Fruit fly (Drosophila melanogaster) whole organism, embryonic: ENCODE results near the gene Rift.

Source experiments
- Aef1 ChIP-seq: fragments of 200-800 bp; sonication (Bioruptor generic); IDR thresholded peaks from 3 replicates; pipeline ENCODE4 v1.3.6; 2022; ENCODE audit warnings: missing biosample characterization, missing genetic modification characterization
- CG10209 ChIP-seq: fragments of 200-800 bp; sonication (Bioruptor generic); optimal IDR thresholded peaks from 3 replicates; lab custom pipeline; 2017; ENCODE audit warnings: missing biosample characterization, mild to moderate bottlenecking, missing genetic modification characterization, missing genetic modification reagents
- CG10543 ChIP-seq: fragments of 200-800 bp; sonication (Bioruptor generic); optimal IDR thresholded peaks from 3 replicates; lab custom pipeline; 2017; ENCODE audit warnings: missing biosample characterization, mild to moderate bottlenecking, missing genetic modification characterization, moderate library complexity
- CG10979 ChIP-seq: fragments of 200-800 bp; sonication (Bioruptor generic); optimal IDR thresholded peaks from 2 replicates; lab custom pipeline; 2018; ENCODE audit warnings: missing biosample characterization, mild to moderate bottlenecking, missing genetic modification characterization, moderate library complexity
- CG13775 ChIP-seq: fragments of 200-800 bp; sonication (Bioruptor generic); optimal IDR thresholded peaks from 3 replicates; lab custom pipeline; 2017; ENCODE audit warnings: missing biosample characterization, mild to moderate bottlenecking, missing genetic modification characterization
- CG14014 ChIP-seq: fragments of 200-800 bp; sonication (Bioruptor generic); IDR thresholded peaks from 2 replicates; pipeline ENCODE4 v1.3.6; 2022; ENCODE audit warnings: missing biosample characterization, missing genetic modification characterization
- CG16813 ChIP-seq: fragments of 200-800 bp; sonication (Bioruptor generic); IDR thresholded peaks from 3 replicates; pipeline ENCODE4 v1.3.6; 2022; ENCODE audit warnings: missing biosample characterization, missing genetic modification characterization; ENCODE audit not compliant: partially characterized antibody
- CG17359 ChIP-seq: fragments of 200-800 bp; sonication (Bioruptor generic); optimal IDR thresholded peaks from 3 replicates; lab custom pipeline; 2018; ENCODE audit warnings: missing biosample characterization, mild to moderate bottlenecking, missing genetic modification characterization, moderate library complexity
- CG18011 ChIP-seq: fragments of 200-800 bp; sonication (Bioruptor generic); optimal IDR thresholded peaks from 2 replicates; lab custom pipeline; 2017; ENCODE audit warnings: missing biosample characterization, missing genetic modification characterization, mild to moderate bottlenecking, moderate library complexity, missing genotype
- CG32767 ChIP-seq: fragments of 200-800 bp; sonication (Bioruptor generic); IDR thresholded peaks from 2 replicates; pipeline ENCODE4 v1.3.6; 2022; ENCODE audit warnings: missing biosample characterization, missing genetic modification characterization
- CG3838 ChIP-seq: fragments of 200-800 bp; sonication (Bioruptor generic); optimal IDR thresholded peaks from 3 replicates; lab custom pipeline; 2016; ENCODE audit warnings: missing biosample characterization, missing genetic modification characterization
- CG6689 ChIP-seq: fragments of 200-800 bp; sonication (Bioruptor generic); IDR thresholded peaks from 2 replicates; pipeline ENCODE4 v1.3.6; 2022; ENCODE audit warnings: missing biosample characterization, missing genetic modification characterization
- CG6791 ChIP-seq: fragments of 200-800 bp; sonication (Bioruptor generic); IDR thresholded peaks from 3 replicates; pipeline ENCODE4 v1.3.6; 2022; ENCODE audit warnings: missing biosample characterization, missing genetic modification characterization; ENCODE audit not compliant: partially characterized antibody
- CG6854 ChIP-seq: fragments of 200-800 bp; sonication (Bioruptor generic); optimal IDR thresholded peaks from 3 replicates; lab custom pipeline; 2017; ENCODE audit warnings: missing biosample characterization, mild to moderate bottlenecking, missing genetic modification characterization
- CG8388 ChIP-seq: fragments of 200-800 bp; sonication (Bioruptor generic); optimal IDR thresholded peaks from 2 replicates; lab custom pipeline; 2019; ENCODE audit warnings: missing biosample characterization, mild to moderate bottlenecking, missing genetic modification characterization, moderate library complexity
- CG8944 ChIP-seq: fragments of 200-800 bp; sonication (Bioruptor generic); optimal IDR thresholded peaks from 3 replicates; lab custom pipeline; 2016; ENCODE audit warnings: missing biosample characterization, missing genetic modification characterization
- CG9215 ChIP-seq: fragments of 200-800 bp; sonication (Bioruptor generic); IDR thresholded peaks from 2 replicates; pipeline ENCODE4 v1.3.6; 2022; ENCODE audit warnings: missing biosample characterization, missing genetic modification characterization
- CoRest ChIP-seq: fragments of 200-800 bp; sonication (Bioruptor generic); optimal IDR thresholded peaks from 3 replicates; lab custom pipeline; 2018; ENCODE audit warnings: missing biosample characterization, mild to moderate bottlenecking, missing genetic modification characterization, moderate library complexity
- Dek ChIP-seq: fragments of 200-800 bp; sonication (Bioruptor generic); optimal IDR thresholded peaks from 3 replicates; lab custom pipeline; 2019; ENCODE audit warnings: missing biosample characterization, mild to moderate bottlenecking, missing genetic modification characterization, moderate library complexity
- Dll ChIP-seq: fragments of 200-800 bp; sonication (Bioruptor generic); IDR thresholded peaks from 4 replicates; pipeline ENCODE4 v1.3.6; 2022; ENCODE audit warnings: missing biosample characterization, missing genetic modification characterization; ENCODE audit not compliant: partially characterized antibody
- Eip74EF ChIP-seq, 2 experiments: fragments of 200-800 bp in 1 of 2; fragments of >200 bp in 1 of 2; sonication (Bioruptor generic) in 1 of 2; optimal IDR thresholded peaks; 2 replicates each; lab custom pipeline; 2017 to 2019; ENCODE audit warnings: missing biosample characterization in 2 of 2, missing genetic modification characterization in 2 of 2, mild to moderate bottlenecking in 1 of 2, moderate library complexity in 1 of 2
- Fer2 ChIP-seq: fragments of 200-800 bp; sonication (Bioruptor generic); optimal IDR thresholded peaks from 2 replicates; lab custom pipeline; 2018; ENCODE audit warnings: missing biosample characterization, mild to moderate bottlenecking, missing genetic modification characterization, moderate library complexity
- Gsc ChIP-seq: fragments of 200-800 bp; sonication (Bioruptor generic); IDR thresholded peaks from 2 replicates; pipeline ENCODE4 v1.3.6; 2022; ENCODE audit warnings: missing biosample characterization, missing genetic modification characterization
- HmgZ ChIP-seq: fragments of 200-800 bp; sonication (Bioruptor generic); optimal IDR thresholded peaks from 2 replicates; lab custom pipeline; 2018; ENCODE audit warnings: missing biosample characterization, mild to moderate bottlenecking, missing genetic modification characterization
- Hsf ChIP-seq: fragments of 200-800 bp; sonication (Bioruptor generic); optimal IDR thresholded peaks from 3 replicates; lab custom pipeline; 2016; ENCODE audit warnings: missing biosample characterization, missing genetic modification characterization
- Side ChIP-seq: fragments of 200-800 bp; sonication (Bioruptor generic); optimal IDR thresholded peaks from 2 replicates; lab custom pipeline; 2016; ENCODE audit warnings: missing biosample characterization, missing genetic modification characterization
- TFAM ChIP-seq: fragments of 200-800 bp; sonication (Bioruptor generic); optimal IDR thresholded peaks from 2 replicates; lab custom pipeline; 2017; ENCODE audit warnings: missing biosample characterization, missing genetic modification characterization, inconsistent platforms
- YL-1 ChIP-seq: fragments of 200-800 bp; sonication (Bioruptor generic); optimal IDR thresholded peaks from 3 replicates; lab custom pipeline; 2017; ENCODE audit warnings: missing biosample characterization, mild to moderate bottlenecking, missing genetic modification characterization
- bab2 ChIP-seq: fragments of 200-800 bp; sonication (Bioruptor generic); optimal IDR thresholded peaks from 2 replicates; lab custom pipeline; 2016; ENCODE audit warnings: missing biosample characterization, missing genetic modification characterization
- bigmax ChIP-seq: fragments of 200-800 bp; sonication (Bioruptor generic); optimal IDR thresholded peaks from 2 replicates; lab custom pipeline; 2018; ENCODE audit warnings: missing biosample characterization, mild to moderate bottlenecking, missing genetic modification characterization
- cg ChIP-seq: fragments of 200-800 bp; sonication (Bioruptor generic); optimal IDR thresholded peaks from 3 replicates; lab custom pipeline; 2019; ENCODE audit warnings: missing biosample characterization, mild to moderate bottlenecking, missing genetic modification characterization, moderate library complexity
- chn ChIP-seq: fragments of 200-800 bp; sonication (Bioruptor generic); optimal IDR thresholded peaks from 2 replicates; lab custom pipeline; 2016; ENCODE audit warnings: missing biosample characterization, missing genetic modification characterization
- dm ChIP-seq: fragments of 200-800 bp; sonication (Bioruptor generic); optimal IDR thresholded peaks from 3 replicates; lab custom pipeline; 2016; ENCODE audit warnings: missing biosample characterization, missing genetic modification characterization
- fd96Cb ChIP-seq: fragments of 200-800 bp; sonication (Bioruptor generic); optimal IDR thresholded peaks from 2 replicates; lab custom pipeline; 2018; ENCODE audit warnings: missing biosample characterization, mild to moderate bottlenecking, missing genetic modification characterization, moderate library complexity
- fu2 ChIP-seq: fragments of 200-800 bp; sonication (Bioruptor generic); optimal IDR thresholded peaks from 2 replicates; lab custom pipeline; 2016; ENCODE audit warnings: missing biosample characterization, missing genetic modification characterization
- gce ChIP-seq: fragments of 200-800 bp; sonication (Bioruptor generic); IDR thresholded peaks from 3 replicates; pipeline ENCODE4 v1.3.6; 2022; ENCODE audit warnings: missing biosample characterization, missing genetic modification characterization
- gfzf ChIP-seq: fragments of 200-800 bp; sonication (Bioruptor generic); optimal IDR thresholded peaks from 2 replicates; lab custom pipeline; 2016; ENCODE audit warnings: missing biosample characterization, mild to moderate bottlenecking, missing genetic modification characterization, moderate library complexity
- gt ChIP-seq: fragments of 200-800 bp; sonication (Bioruptor generic); IDR thresholded peaks from 2 replicates; pipeline ENCODE4 v1.3.6; 2022; ENCODE audit warnings: missing biosample characterization, missing genetic modification characterization
- her ChIP-seq: fragments of 200-800 bp; sonication (Bioruptor generic); optimal IDR thresholded peaks from 2 replicates; lab custom pipeline; 2016; ENCODE audit warnings: missing biosample characterization, missing genetic modification characterization
- kni ChIP-seq: fragments of 200-800 bp; sonication (Bioruptor generic); optimal IDR thresholded peaks from 3 replicates; lab custom pipeline; 2017; ENCODE audit warnings: mild to moderate bottlenecking, missing biosample characterization, missing genetic modification reagents, missing genetic modification characterization
- nerfin-2 ChIP-seq: fragments of 200-800 bp; sonication (Bioruptor generic); IDR thresholded peaks from 2 replicates; pipeline ENCODE4 v1.3.6; 2022; ENCODE audit warnings: missing biosample characterization, missing genetic modification characterization; ENCODE audit not compliant: partially characterized antibody
- pfk ChIP-seq: fragments of 200-800 bp; sonication (Bioruptor generic); optimal IDR thresholded peaks from 2 replicates; lab custom pipeline; 2018; ENCODE audit warnings: missing biosample characterization, mild to moderate bottlenecking, missing genetic modification characterization, moderate library complexity
- pho ChIP-seq: fragments of 200-800 bp; sonication (Bioruptor generic); optimal IDR thresholded peaks from 2 replicates; lab custom pipeline; 2016; ENCODE audit warnings: missing biosample characterization, missing genetic modification characterization
- phol ChIP-seq: fragments of 200-800 bp; sonication (Bioruptor generic); optimal IDR thresholded peaks from 3 replicates; lab custom pipeline; 2018; ENCODE audit warnings: missing biosample characterization, mild to moderate bottlenecking, missing genetic modification characterization, moderate library complexity
- pzg ChIP-seq: fragments of 200-800 bp; sonication (Bioruptor generic); optimal IDR thresholded peaks from 3 replicates; lab custom pipeline; 2018; ENCODE audit warnings: missing biosample characterization, mild to moderate bottlenecking, missing genetic modification characterization, moderate library complexity
- schlank ChIP-seq: fragments of 200-800 bp; sonication (Bioruptor generic); optimal IDR thresholded peaks from 2 replicates; lab custom pipeline; 2018; ENCODE audit warnings: missing biosample characterization, mild to moderate bottlenecking, missing genetic modification characterization
- scrt ChIP-seq: fragments of 200-800 bp; sonication (Bioruptor generic); optimal IDR thresholded peaks from 2 replicates; lab custom pipeline; 2018; ENCODE audit warnings: missing biosample characterization, mild to moderate bottlenecking, missing genetic modification characterization, moderate library complexity
- trh ChIP-seq: fragments of 200-800 bp; sonication (Bioruptor generic); optimal IDR thresholded peaks from 2 replicates; lab custom pipeline; 2016; ENCODE audit warnings: missing biosample characterization, missing genetic modification characterization
- wek ChIP-seq: fragments of 200-800 bp; sonication (Bioruptor generic); optimal IDR thresholded peaks from 3 replicates; lab custom pipeline; 2018; ENCODE audit warnings: missing biosample characterization, mild to moderate bottlenecking, missing genetic modification characterization, moderate library complexity

Gene Rift

DNA sequence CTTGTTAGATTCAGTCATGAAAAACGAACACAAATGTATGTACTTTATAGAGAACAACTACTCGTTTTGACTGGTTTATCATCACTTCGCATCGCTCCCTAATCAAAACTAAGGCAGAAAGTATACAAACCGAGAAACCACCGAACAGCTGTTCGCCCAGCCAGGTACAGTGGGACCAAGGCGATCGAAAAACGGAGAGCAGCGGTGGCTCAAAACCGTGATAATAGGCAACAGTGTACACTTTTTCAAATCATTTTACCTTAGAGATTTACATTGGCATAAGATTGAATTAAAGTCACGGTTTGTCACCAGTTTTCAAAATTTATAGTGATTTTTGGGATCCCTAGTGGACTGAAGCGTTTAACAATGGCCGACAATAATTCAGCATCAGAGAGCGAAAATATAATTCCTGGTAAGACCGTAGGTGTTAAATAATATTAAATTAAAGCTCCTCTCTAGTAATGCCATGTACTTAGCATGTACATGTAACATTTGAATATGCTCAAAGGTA is 4.7 kb downstream of the Rift start, which contains the start of the genes CG42233 and CG1971 (continued):
- TF ChIP-seq Gsc (GFP tag; lab: Robert Waterston, UW) (no peak), CG8388 (GFP tag; lab: Kevin White, UChicago) (peak; percentile 34), gt (GFP tag; lab: Robert Waterston, UW) (no peak), fd96Cb (tag; lab: Kevin White, UChicago) (no peak), pfk (no peak), Dek (tag; lab: Kevin White, UChicago) (no peak), bab2 (GFP tag; lab: Kevin White, UChicago) (peak; percentile 21), schlank (no peak), dm (no peak), CG13775 (peak; percentile 26), Side (no peak), bigmax (GFP tag; lab: Kevin White, UChicago) (no peak), CG3838 (GFP tag; lab: Kevin White, UChicago) (no peak), pzg (GFP tag; lab: Kevin White, UChicago) (no peak), CG14014 (0 out of 2 replicates have a peak, but pooled peaks have one; percentile 19), CG18011 (GFP tag; lab: Kevin White, UChicago) (no peak), her (GFP tag; lab: Kevin White, UChicago) (peak; percentile 25), CG32767 (GFP tag; lab: Robert Waterston, UW) (0 out of 2 replicates have a peak, but pooled peaks have one; percentile 35), CG6689 (GFP tag; lab: Robert Waterston, UW) (no peak), TFAM (GFP tag; lab: Kevin White, UChicago) (no peak), Dll (GFP tag; lab: Robert Waterston, UW) (peak; percentile 48; the same call in 1 of the 4 replicates), scrt (GFP tag; lab: Kevin White, UChicago) (no peak), nerfin-2 (no peak; the same call in 1 of the 2 replicates), pho (GFP tag; lab: Kevin White, UChicago) (peak; percentile 15), YL-1 (GFP tag; lab: Kevin White, UChicago) (no peak), CG16813 (GFP tag; lab: Robert Waterston, UW) (0 out of 3 replicates have a peak, but pooled peaks have one; percentile 31), kni (GFP tag; lab: Kevin White, UChicago) (no peak), Eip74EF (GFP tag; optimal IDR thresholded peaks at IDR 0.05; lab: Kevin White, UChicago) (no peak), Hsf (GFP tag; lab: Kevin White, UChicago) (peak; percentile 46), CG8944 (GFP tag; lab: Kevin White, UChicago) (no peak), gce (GFP tag; lab: Robert Waterston, UW) (no peak; the same call in 2 of the 3 replicates), phol (tag; lab: Kevin White, UChicago) (peak; percentile 52), CG6854 (GFP tag; lab: Kevin White, UChicago) (no peak), CG6791 (GFP tag; lab: Robert Waterston, UW) (peak; percentile 62; the same call in 2 of the 3 replicates), cg (GFP tag; lab: Kevin White, UChicago) (no peak), CG17359 (tag; lab: Kevin White, UChicago) (no peak), wek (GFP tag; lab: Kevin White, UChicago) (no peak), CG9215 (no peak), Aef1 (GFP tag; lab: Robert Waterston, UW) (peak; percentile 30; the same call in 1 of the 3 replicates), Fer2 (tag; lab: Kevin White, UChicago) (no peak), CG10543 (no peak), CG10209 (no peak), fu2 (GFP tag; lab: Kevin White, UChicago) (peak; percentile 11), chn (GFP tag; lab: Kevin White, UChicago) (peak; percentile 32), gfzf (peak; percentile 18), CG10979 (tag; lab: Kevin White, UChicago) (peak; percentile 37), HmgZ (peak; percentile 3), trh (GFP tag; lab: Kevin White, UChicago) (no peak), CoRest (tag; lab: Kevin White, UChicago) (no peak)
